Fruit fly (Drosophila melanogaster) whole organism, embryonic: ENCODE data around the gene neur.

Experiments used
- Adf1 ChIP-seq: fragments of 200-800 bp; sonication (Bioruptor generic); IDR thresholded peaks from 2 replicates; pipeline ENCODE4 v1.3.6; 2022; ENCODE audit warnings: missing biosample characterization, missing genetic modification characterization
- B-H2 ChIP-seq: fragments of 200-800 bp; sonication (Bioruptor generic); optimal IDR thresholded peaks from 2 replicates; lab custom pipeline; 2018; ENCODE audit warnings: missing biosample characterization, mild to moderate bottlenecking, missing genetic modification characterization
- CG11456 ChIP-seq: fragments of 200-800 bp; sonication (Bioruptor generic); IDR thresholded peaks from 3 replicates; pipeline ENCODE4 v1.3.6; 2022; ENCODE audit warnings: missing biosample characterization, missing genetic modification characterization
- CG12104 ChIP-seq: fragments of 200-800 bp; sonication (Bioruptor generic); optimal IDR thresholded peaks from 3 replicates; lab custom pipeline; 2016; ENCODE audit warnings: missing biosample characterization, missing genetic modification characterization
- CG12155 ChIP-seq: fragments of 200-800 bp; sonication (Bioruptor generic); optimal IDR thresholded peaks from 3 replicates; lab custom pipeline; 2016; ENCODE audit warnings: missing biosample characterization, missing genetic modification characterization
- CG14710 ChIP-seq: fragments of 200-800 bp; sonication (Bioruptor generic); optimal IDR thresholded peaks from 3 replicates; lab custom pipeline; 2019; ENCODE audit warnings: missing biosample characterization, mild to moderate bottlenecking, missing genetic modification characterization, moderate library complexity
- CG14860 ChIP-seq: fragments of 200-800 bp; sonication (Bioruptor generic); IDR thresholded peaks from 3 replicates; pipeline ENCODE4 v1.3.6; 2022; ENCODE audit warnings: missing biosample characterization, missing genetic modification characterization; ENCODE audit not compliant: partially characterized antibody
- CG15011 ChIP-seq: fragments of 200-800 bp; sonication (Bioruptor generic); optimal IDR thresholded peaks from 3 replicates; lab custom pipeline; 2018; ENCODE audit warnings: missing biosample characterization, mild to moderate bottlenecking, missing genetic modification characterization
- CG15073 ChIP-seq: fragments of 200-800 bp; sonication (Bioruptor generic); optimal IDR thresholded peaks from 2 replicates; lab custom pipeline; 2016; ENCODE audit warnings: missing biosample characterization, missing genetic modification characterization
- CG1602 ChIP-seq: fragments of 200-800 bp; sonication (Bioruptor generic); optimal IDR thresholded peaks from 3 replicates; lab custom pipeline; 2016; ENCODE audit warnings: missing biosample characterization, missing genetic modification characterization
- CG17359 ChIP-seq: fragments of 200-800 bp; sonication (Bioruptor generic); optimal IDR thresholded peaks from 3 replicates; lab custom pipeline; 2018; ENCODE audit warnings: missing biosample characterization, mild to moderate bottlenecking, missing genetic modification characterization, moderate library complexity
- CG17361 ChIP-seq: fragments of 200-800 bp; sonication (Bioruptor generic); IDR thresholded peaks from 3 replicates; pipeline ENCODE4 v1.3.6; 2022; ENCODE audit warnings: missing biosample characterization, missing genetic modification characterization
- CG1792 ChIP-seq: fragments of 200-800 bp; sonication (Bioruptor generic); optimal IDR thresholded peaks from 2 replicates; lab custom pipeline; 2016; ENCODE audit warnings: missing biosample characterization, missing genetic modification characterization
- CG18619 ChIP-seq: fragments of 200-800 bp; sonication (Bioruptor generic); optimal IDR thresholded peaks from 3 replicates; lab custom pipeline; 2017; ENCODE audit warnings: missing biosample characterization, mild to moderate bottlenecking, missing genetic modification characterization
- CG32532 ChIP-seq: fragments of 200-800 bp; sonication (Bioruptor generic); IDR thresholded peaks from 2 replicates; pipeline ENCODE4 v1.3.6; 2022; ENCODE audit warnings: missing biosample characterization, missing genetic modification characterization
- CG34224 ChIP-seq: fragments of 200-800 bp; sonication (Bioruptor generic); IDR thresholded peaks from 3 replicates; pipeline ENCODE4 v1.3.6; 2022; ENCODE audit warnings: missing biosample characterization, missing genetic modification characterization; ENCODE audit not compliant: partially characterized antibody
- CG3847 ChIP-seq: fragments of 200-800 bp; sonication (Bioruptor generic); IDR thresholded peaks from 2 replicates; pipeline ENCODE4 v1.3.6; 2022; ENCODE audit warnings: missing biosample characterization, missing genetic modification characterization
- CG4424 ChIP-seq: fragments of 200-800 bp; sonication (Bioruptor generic); optimal IDR thresholded peaks from 3 replicates; lab custom pipeline; 2016; ENCODE audit warnings: missing biosample characterization, missing genetic modification characterization
- CG6254 ChIP-seq: fragments of 200-800 bp; sonication (Bioruptor generic); optimal IDR thresholded peaks from 3 replicates; lab custom pipeline; 2017; ENCODE audit warnings: mild to moderate bottlenecking, missing biosample characterization, missing genetic modification reagents, missing genetic modification characterization
- CG6765 ChIP-seq: fragments of 200-800 bp; sonication (Bioruptor generic); optimal IDR thresholded peaks from 3 replicates; lab custom pipeline; 2017; ENCODE audit warnings: missing biosample characterization, mild to moderate bottlenecking, missing genetic modification characterization
- CG6854 ChIP-seq: fragments of 200-800 bp; sonication (Bioruptor generic); optimal IDR thresholded peaks from 3 replicates; lab custom pipeline; 2017; ENCODE audit warnings: missing biosample characterization, mild to moderate bottlenecking, missing genetic modification characterization
- CG9609 ChIP-seq: fragments of 200-800 bp; sonication (Bioruptor generic); optimal IDR thresholded peaks from 3 replicates; lab custom pipeline; 2016; ENCODE audit warnings: missing biosample characterization, missing genetic modification characterization
- CG9817 ChIP-seq: fragments of 200-800 bp; sonication (Bioruptor generic); optimal IDR thresholded peaks from 2 replicates; lab custom pipeline; 2018; ENCODE audit warnings: missing biosample characterization, mild to moderate bottlenecking, missing genetic modification characterization, moderate library complexity
- CTCF ChIP-seq: fragments of 200-800 bp; sonication (Bioruptor generic); optimal IDR thresholded peaks from 2 replicates; lab custom pipeline; 2017; ENCODE audit warnings: missing biosample characterization, mild to moderate bottlenecking, missing genetic modification characterization, moderate library complexity
- CoRest ChIP-seq: fragments of 200-800 bp; sonication (Bioruptor generic); optimal IDR thresholded peaks from 3 replicates; lab custom pipeline; 2018; ENCODE audit warnings: missing biosample characterization, mild to moderate bottlenecking, missing genetic modification characterization, moderate library complexity
- ERR ChIP-seq: fragments of 200-800 bp; sonication (Bioruptor generic); optimal IDR thresholded peaks from 2 replicates; lab custom pipeline; 2016; ENCODE audit warnings: missing biosample characterization, missing genetic modification characterization
- HHEX ChIP-seq: fragments of 200-800 bp; sonication (Bioruptor generic); optimal IDR thresholded peaks from 3 replicates; lab custom pipeline; 2017; ENCODE audit warnings: missing biosample characterization, mild to moderate bottlenecking, missing genetic modification characterization, missing genetic modification reagents
- HLHmδ ChIP-seq: fragments of 200-800 bp; sonication (Bioruptor generic); optimal IDR thresholded peaks from 2 replicates; lab custom pipeline; 2018; ENCODE audit warnings: missing biosample characterization, mild to moderate bottlenecking, missing genetic modification characterization, moderate library complexity
- Hr3 ChIP-seq: fragments of 200-800 bp; sonication (Bioruptor generic); optimal IDR thresholded peaks from 3 replicates; lab custom pipeline; 2016; ENCODE audit warnings: missing biosample characterization, missing genetic modification characterization
- Hr78 ChIP-seq, 2 experiments: fragments of 200-800 bp in 1 of 2; fragments of >200 bp in 1 of 2; sonication (Bioruptor generic) in 1 of 2; optimal IDR thresholded peaks; 2 replicates each; lab custom pipeline; 2017 to 2019; ENCODE audit warnings: missing biosample characterization in 2 of 2, missing genetic modification characterization in 2 of 2, mild to moderate bottlenecking in 1 of 2, moderate library complexity in 1 of 2
- Max ChIP-seq: fragments of 200-800 bp; sonication (Bioruptor generic); optimal IDR thresholded peaks from 2 replicates; lab custom pipeline; 2016; ENCODE audit warnings: missing biosample characterization, mild to moderate bottlenecking, missing genetic modification characterization
- Myb ChIP-seq: fragments of 200-800 bp; sonication (Bioruptor generic); optimal IDR thresholded peaks from 2 replicates; lab custom pipeline; 2016; ENCODE audit warnings: missing biosample characterization, missing genetic modification characterization
- NC2α ChIP-seq: fragments of 200-800 bp; sonication (Bioruptor generic); optimal IDR thresholded peaks from 2 replicates; lab custom pipeline; 2016; ENCODE audit warnings: missing biosample characterization, missing genetic modification characterization
- PHDP ChIP-seq: fragments of 200-800 bp; sonication (Bioruptor generic); optimal IDR thresholded peaks from 3 replicates; lab custom pipeline; 2018; ENCODE audit warnings: missing biosample characterization, mild to moderate bottlenecking, missing genetic modification characterization, moderate library complexity
- Ptx1 ChIP-seq: fragments of 200-800 bp; sonication (Bioruptor generic); IDR thresholded peaks from 2 replicates; pipeline ENCODE4 v1.3.6; 2022; ENCODE audit warnings: missing biosample characterization, missing genetic modification characterization
- Sry-δ ChIP-seq: fragments of 200-800 bp; sonication (Bioruptor generic); optimal IDR thresholded peaks from 2 replicates; lab custom pipeline; 2016; ENCODE audit warnings: missing biosample characterization, missing genetic modification characterization
- aop ChIP-seq: fragments of 200-800 bp; sonication (Bioruptor generic); IDR thresholded peaks from 2 replicates; pipeline ENCODE4 v1.3.6; 2022; ENCODE audit warnings: missing biosample characterization, missing genetic modification characterization
- cad ChIP-seq: fragments of >200 bp; optimal IDR thresholded peaks from 2 replicates; lab custom pipeline; 2017; ENCODE audit warnings: missing biosample characterization, missing genetic modification characterization
- caup ChIP-seq: fragments of 200-800 bp; sonication (Bioruptor generic); optimal IDR thresholded peaks from 3 replicates; lab custom pipeline; 2017; ENCODE audit warnings: missing biosample characterization, mild to moderate bottlenecking, missing genetic modification characterization, moderate library complexity; ENCODE audit not compliant: severe bottlenecking
- corto ChIP-seq: fragments of 200-800 bp; sonication (Bioruptor generic); optimal IDR thresholded peaks from 2 replicates; lab custom pipeline; 2016; ENCODE audit warnings: missing biosample characterization, mild to moderate bottlenecking, missing genetic modification characterization, moderate library complexity
- gem ChIP-seq: fragments of 200-800 bp; sonication (Bioruptor generic); optimal IDR thresholded peaks from 2 replicates; lab custom pipeline; 2019; ENCODE audit warnings: missing biosample characterization, mild to moderate bottlenecking, missing genetic modification characterization, moderate library complexity
- gsb ChIP-seq: fragments of 200-800 bp; sonication (Bioruptor generic); IDR thresholded peaks from 2 replicates; pipeline ENCODE4 v1.3.6; 2022; ENCODE audit warnings: missing biosample characterization, missing genetic modification characterization
- gt ChIP-seq: fragments of 200-800 bp; sonication (Bioruptor generic); IDR thresholded peaks from 2 replicates; pipeline ENCODE4 v1.3.6; 2022; ENCODE audit warnings: missing biosample characterization, missing genetic modification characterization
- ken ChIP-seq: fragments of 200-800 bp; sonication (Bioruptor generic); IDR thresholded peaks from 3 replicates; pipeline ENCODE4 v1.3.6; 2022; ENCODE audit warnings: missing biosample characterization, missing genetic modification characterization
- klu ChIP-seq: fragments of 200-800 bp; sonication (Bioruptor generic); IDR thresholded peaks from 2 replicates; pipeline ENCODE4 v1.3.6; 2022; ENCODE audit warnings: missing biosample characterization, missing genetic modification characterization
- p53 ChIP-seq: fragments of 200-800 bp; sonication (Bioruptor generic); optimal IDR thresholded peaks from 2 replicates; lab custom pipeline; 2016; ENCODE audit warnings: missing biosample characterization, missing genetic modification characterization
- run ChIP-seq: fragments of 200-800 bp; sonication (Bioruptor generic); optimal IDR thresholded peaks from 3 replicates; lab custom pipeline; 2018; ENCODE audit warnings: missing biosample characterization, mild to moderate bottlenecking, missing genetic modification characterization
- scrt ChIP-seq: fragments of 200-800 bp; sonication (Bioruptor generic); optimal IDR thresholded peaks from 2 replicates; lab custom pipeline; 2018; ENCODE audit warnings: missing biosample characterization, mild to moderate bottlenecking, missing genetic modification characterization, moderate library complexity
- sim ChIP-seq: fragments of 200-800 bp; sonication (Bioruptor generic); IDR thresholded peaks from 2 replicates; pipeline ENCODE4 v1.3.6; 2022; ENCODE audit warnings: missing biosample characterization, missing genetic modification characterization
- sob ChIP-seq: fragments of 200-800 bp; sonication (Bioruptor generic); IDR thresholded peaks from 2 replicates; pipeline ENCODE4 v1.3.6; 2022; ENCODE audit warnings: missing biosample characterization, missing genetic modification characterization
- toy ChIP-seq: fragments of 200-800 bp; sonication (Bioruptor generic); IDR thresholded peaks from 2 replicates; pipeline ENCODE4 v1.3.6; 2022; ENCODE audit warnings: missing biosample characterization, missing genetic modification characterization
- vnd ChIP-seq: fragments of 200-800 bp; sonication (Bioruptor generic); IDR thresholded peaks from 3 replicates; pipeline ENCODE4 v1.3.6; 2022; ENCODE audit warnings: missing biosample characterization, missing genetic modification characterization; ENCODE audit not compliant: partially characterized antibody

Gene neur

dm6 chr3R:9019689-9020138 lies 19.6 kb downstream of the neur start, which contains the start of gene tgo (continued):
- TF ChIP-seq CG34224 (GFP tag; lab: Robert Waterston, UW) (peak; percentile 74), Ptx1 (GFP tag; lab: Robert Waterston, UW) (no peak), CG12104 (GFP tag; lab: Kevin White, UChicago) (no peak), HLHmδ (GFP tag; lab: Kevin White, UChicago) (no peak), CG12155 (GFP tag; lab: Kevin White, UChicago) (peak; percentile 3), Hr3 (no peak), CG14860 (GFP tag; lab: Robert Waterston, UW) (no peak), CG6254 (GFP tag; lab: Kevin White, UChicago) (no peak), CG4424 (GFP tag; lab: Kevin White, UChicago) (no peak), CG15073 (GFP tag; lab: Kevin White, UChicago) (no peak), CG14710 (tag; lab: Kevin White, UChicago) (peak; percentile 80), Max (GFP tag; lab: Kevin White, UChicago) (no peak), run (tag; lab: Kevin White, UChicago) (no peak), CG9817 (tag; lab: Kevin White, UChicago) (no peak), PHDP (tag; lab: Kevin White, UChicago) (no peak), CG9609 (GFP tag; lab: Kevin White, UChicago) (no peak), scrt (no peak), gt (no peak), CG6765 (GFP tag; lab: Kevin White, UChicago) (no peak), NC2α (GFP tag; lab: Kevin White, UChicago) (no peak), CG17361 (GFP tag; lab: Robert Waterston, UW) (no peak), B-H2 (GFP tag; lab: Kevin White, UChicago) (no peak), caup (GFP tag; lab: Kevin White, UChicago) (no peak), Sry-δ (GFP tag; lab: Kevin White, UChicago) (peak; percentile 60), CoRest (tag; lab: Kevin White, UChicago) (peak; percentile 52), gsb (GFP tag; lab: Robert Waterston, UW) (no peak), ERR (GFP tag; lab: Kevin White, UChicago) (no peak), CG6854 (GFP tag; lab: Kevin White, UChicago) (no peak), CG11456 (GFP tag; lab: Robert Waterston, UW) (no peak), ken (GFP tag; lab: Robert Waterston, UW) (no peak), aop (no peak), vnd (GFP tag; lab: Robert Waterston, UW) (no peak), CG15011 (no peak), HHEX (GFP tag; lab: Kevin White, UChicago) (no peak), Adf1 (GFP tag; lab: Robert Waterston, UW) (peak; percentile 24; the same call in 1 of the 2 replicates), gem (tag; lab: Kevin White, UChicago) (no peak), sob (no peak), CG18619 (GFP tag; lab: Kevin White, UChicago) (no peak), CG1602 (GFP tag; lab: Kevin White, UChicago) (no peak), Myb (peak; percentile 98), Hr78 (GFP tag; optimal IDR thresholded peaks at IDR 0.05; lab: Kevin White, UChicago) (no peak), toy (no peak), CTCF (GFP tag; lab: Kevin White, UChicago) (peak; percentile 42), cad (no peak), CG3847 (GFP tag; lab: Robert Waterston, UW) (peak; percentile 59; the same call in 1 of the 2 replicates), klu (GFP tag; lab: Robert Waterston, UW) (no peak), CG32532 (no peak), CG1792 (GFP tag; lab: Kevin White, UChicago) (no peak), p53 (no peak), CG17359 (tag; lab: Kevin White, UChicago) (peak; percentile 11), sim (GFP tag; lab: Robert Waterston, UW) (no peak), corto (GFP tag; lab: Kevin White, UChicago) (no peak)
